Worm (Caenorhabditis elegans): Measurements from ENCODE around the gene ZK105.13.

Gene ZK105.13

ce11 chrV:7726927-7727326 is 14.0 kb upstream of the ZK105.13 start:
- TF ChIP-seq F13H6.1 (tag; optimal IDR thresholded peaks at IDR 0.05), result peak; percentile 27
- TF ChIP-seq unc-39 (tag; optimal IDR thresholded peaks at IDR 0.05), result no peak
- TF ChIP-seq unc-55 (GFP tag; optimal IDR thresholded peaks at IDR 0.05), result peak; percentile 34
- TF ChIP-seq ztf-4 (tag; optimal IDR thresholded peaks at IDR 0.05), result no peak
- TF ChIP-seq unc-62 (GFP tag; optimal IDR thresholded peaks at IDR 0.05), result no peak
- TF ChIP-seq crh-2 (tag; optimal IDR thresholded peaks at IDR 0.05), result peak; percentile 33
- no peak for TF ChIP-seq egl-27 (tag; optimal IDR thresholded peaks at IDR 0.05)
- peak in 1 of 2 experiments; percentile 22 for TF ChIP-seq lsy-2 (tag; optimal IDR thresholded peaks at IDR 0.05)
- TF ChIP-seq gmeb-1 (tag; optimal IDR thresholded peaks at IDR 0.05), result no peak
- TF ChIP-seq sma-9 (GFP tag; optimal IDR thresholded peaks at IDR 0.05), result peak; percentile 52
- no peak for TF ChIP-seq sma-9 (tag; optimal IDR thresholded peaks at IDR 0.05)
- TF ChIP-seq C34F6.9 (tag; optimal IDR thresholded peaks at IDR 0.05), result peak; percentile 28
- no peak for TF ChIP-seq nhr-23 (tag; optimal IDR thresholded peaks at IDR 0.05)
- no peak for TF ChIP-seq lin-39 (tag; optimal IDR thresholded peaks at IDR 0.05)

ce11 chrV:7726202-7726601 is 13.2 kb upstream of the ZK105.13 start:
- TF ChIP-seq peb-1 (tag; optimal IDR thresholded peaks at IDR 0.05) (no peak), unc-55 (GFP tag; optimal IDR thresholded peaks at IDR 0.05) (peak; percentile 71)

- TF ChIP-seq ztf-4 (tag; optimal IDR thresholded peaks at IDR 0.05), result no peak
- no peak for TF ChIP-seq egl-27 (tag; optimal IDR thresholded peaks at IDR 0.05)
- no peak for TF ChIP-seq ceh-16 (tag; optimal IDR thresholded peaks at IDR 0.05)
- TF ChIP-seq crh-2 (tag; optimal IDR thresholded peaks at IDR 0.05), result no peak
- no peak for TF ChIP-seq nhr-12 (tag; optimal IDR thresholded peaks at IDR 0.05)
Observed at ce11 chrV:7723967-7724544, 11.1 kb upstream of the ZK105.13 start, which contains the start of the genes ZK105.6 and ZK105.8. TSS of gene ZK105.6 (minus strand) at chrV:7724067. TSS of gene ZK105.8 (plus strand) at chrV:7724494.

- TF ChIP-seq ztf-11 (tag; optimal IDR thresholded peaks at IDR 0.05), result no peak
- TF ChIP-seq nhr-21 (tag; optimal IDR thresholded peaks at IDR 0.05), result no peak
- TF ChIP-seq ama-1 (optimal IDR thresholded peaks at IDR 0.05), result no peak
- no peak for TF ChIP-seq fos-1 (tag; optimal IDR thresholded peaks at IDR 0.05)
- no peak for TF ChIP-seq peb-1 (tag; optimal IDR thresholded peaks at IDR 0.05)
- TF ChIP-seq dmd-4 (tag; optimal IDR thresholded peaks at IDR 0.05), result no peak
- no peak for TF ChIP-seq nhr-25 (tag; optimal IDR thresholded peaks at IDR 0.05)
- TF ChIP-seq sma-9 (GFP tag; optimal IDR thresholded peaks at IDR 0.05), result no peak
- no peak for TF ChIP-seq sma-9 (tag; optimal IDR thresholded peaks at IDR 0.05)
- TF ChIP-seq skn-1 (tag; optimal IDR thresholded peaks at IDR 0.05), result no peak
Observed at ce11 chrV:7721945-7722344, 9.0 kb upstream of the ZK105.13 start, which contains the start of gene ZK105.14. TSS of gene ZK105.14 (minus strand) at chrV:7722045.

ce11 chrV:7717629-7718028 is 4.7 kb upstream of the ZK105.13 start, which contains the start of gene ZK105.5:
TSS of gene ZK105.5 (minus strand) at chrV:7717729.
- TF ChIP-seq ceh-82 (tag; optimal IDR thresholded peaks at IDR 0.05), result no peak
- TF ChIP-seq lsy-2 (tag; optimal IDR thresholded peaks at IDR 0.05), result no peak
- no peak for TF ChIP-seq lin-11 (tag; optimal IDR thresholded peaks at IDR 0.05)
- no peak for TF ChIP-seq Y55F3AM.14 (GFP tag; optimal IDR thresholded peaks at IDR 0.05)
- TF ChIP-seq nhr-10 (tag; optimal IDR thresholded peaks at IDR 0.05), result no peak
- TF ChIP-seq blmp-1 (tag; optimal IDR thresholded peaks at IDR 0.05; ENCODE audit: insufficient read depth), result no peak
- no peak for TF ChIP-seq ama-1 (optimal IDR thresholded peaks at IDR 0.05)
- TF ChIP-seq nhr-23 (tag; optimal IDR thresholded peaks at IDR 0.05), result no peak
- no peak for TF ChIP-seq elt-3 (tag; optimal IDR thresholded peaks at IDR 0.05)
- no peak for TF ChIP-seq unc-39 (tag; optimal IDR thresholded peaks at IDR 0.05)
- TF ChIP-seq nhr-21 (tag; optimal IDR thresholded peaks at IDR 0.05), result no peak
- no peak for TF ChIP-seq nhr-129 (tag; optimal IDR thresholded peaks at IDR 0.05)
- TF ChIP-seq F13H6.1 (tag; optimal IDR thresholded peaks at IDR 0.05), result no peak
- no peak for TF ChIP-seq gmeb-1 (tag; optimal IDR thresholded peaks at IDR 0.05)
- TF ChIP-seq mbf-1 (tag; optimal IDR thresholded peaks at IDR 0.05), result no peak
- no peak for TF ChIP-seq lin-13 (GFP tag; optimal IDR thresholded peaks at IDR 0.05)
- TF ChIP-seq lin-39 (tag; optimal IDR thresholded peaks at IDR 0.05), result no peak
- no peak for TF ChIP-seq nhr-6 (tag; optimal IDR thresholded peaks at IDR 0.05)
- no peak for TF ChIP-seq ztf-11 (tag; optimal IDR thresholded peaks at IDR 0.05)
- TF ChIP-seq zag-1 (tag; optimal IDR thresholded peaks at IDR 0.05), result no peak
